Fruit fly (Drosophila melanogaster): Measurements from ENCODE around the gene dysf.
A peak's percentile ranks its signal among the peaks of the same experiment; 100 is the strongest.

Gene dysf

DNA sequence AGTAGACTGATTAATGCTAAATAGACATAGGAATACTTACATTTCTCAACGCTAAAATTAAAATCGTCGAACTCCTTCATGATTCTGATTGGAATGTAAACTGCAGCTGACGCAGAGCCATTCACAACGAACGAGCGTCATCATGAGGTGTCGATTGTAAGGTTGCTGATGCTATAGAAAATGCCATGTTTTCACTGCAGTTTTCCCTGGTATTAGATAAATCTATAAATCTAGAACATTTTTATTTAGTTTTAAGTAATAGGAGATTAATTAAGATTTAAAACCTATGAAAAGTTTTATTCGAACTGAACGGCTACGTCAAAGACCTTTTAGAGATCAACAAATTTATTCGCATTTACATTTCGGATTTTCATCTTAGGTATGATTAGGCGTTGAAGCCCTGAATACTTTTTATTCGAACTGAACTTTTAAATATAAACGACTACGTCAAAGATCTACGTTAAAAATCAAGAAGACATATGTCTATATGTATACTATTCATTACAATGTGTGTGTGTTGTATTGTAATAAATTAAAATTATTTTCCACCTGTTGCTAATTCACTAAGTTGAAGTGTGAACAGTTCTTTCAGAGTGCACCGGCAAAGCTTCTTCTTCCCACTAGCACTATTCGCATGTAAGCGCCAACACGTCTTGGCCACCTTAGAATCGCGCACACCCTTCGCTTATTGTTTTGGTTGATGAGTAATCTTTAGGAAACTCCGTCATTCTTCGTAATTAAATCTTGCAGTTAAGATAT lies 46.2 kb downstream of the dysf start, which contains the start of the genes Exo84 and Vps2 (continued):
- TF ChIP-seq Sox14 (GFP tag; optimal IDR thresholded peaks at IDR 0.05) (peak; percentile 48), Smox (GFP tag; optimal IDR thresholded peaks at IDR 0.05) (no peak), CG10669 (GFP tag; optimal IDR thresholded peaks at IDR 0.05) (no peak), CG31627 (GFP tag; optimal IDR thresholded peaks at IDR 0.05) (peak; percentile 63), cyc (GFP tag; optimal IDR thresholded peaks at IDR 0.05) (peak; percentile 46), CG16779 (tag; optimal IDR thresholded peaks at IDR 0.05) (no peak), CG32006 (GFP tag; optimal IDR thresholded peaks at IDR 0.05) (no peak), Eip75B (GFP tag; optimal IDR thresholded peaks at IDR 0.05) (no peak), svp (GFP tag) (no peak), Blimp-1 (GFP tag; optimal IDR thresholded peaks at IDR 0.05) (no peak), CG11902 (GFP tag; optimal IDR thresholded peaks at IDR 0.05) (peak; percentile 2), fd59A (GFP tag; optimal IDR thresholded peaks at IDR 0.05) (no peak), lz (GFP tag; optimal IDR thresholded peaks at IDR 0.05) (peak; percentile 60), net (GFP tag; optimal IDR thresholded peaks at IDR 0.05) (no peak), Lpt (GFP tag; optimal IDR thresholded peaks at IDR 0.05) (no peak), CG8319 (GFP tag; optimal IDR thresholded peaks at IDR 0.05) (no peak), CG10631 (GFP tag; optimal IDR thresholded peaks at IDR 0.05) (peak; percentile 73), CG11294 (GFP tag; IDR thresholded peaks at IDR 0.05) (no peak), Met (GFP tag; optimal IDR thresholded peaks at IDR 0.05) (no peak), pdm3 (GFP tag; optimal IDR thresholded peaks at IDR 0.05) (no peak), Hr39 (GFP tag; optimal IDR thresholded peaks at IDR 0.05) (peak; percentile 69), Hr4 (GFP tag; optimal IDR thresholded peaks at IDR 0.05) (no peak), CG9139 (GFP tag; optimal IDR thresholded peaks at IDR 0.05) (no peak), CG8119 (GFP tag; IDR thresholded peaks at IDR 0.05) (no peak), Sox102F (GFP tag; optimal IDR thresholded peaks at IDR 0.05) (no peak), CG6808 (GFP tag; optimal IDR thresholded peaks at IDR 0.05) (no peak), CG8632 (GFP tag; optimal IDR thresholded peaks at IDR 0.05) (no peak), Sox15 (GFP tag; optimal IDR thresholded peaks at IDR 0.05) (peak; percentile 73), eg (GFP tag; IDR thresholded peaks at IDR 0.05) (no peak), CG7368 (GFP tag; optimal IDR thresholded peaks at IDR 0.05) (no peak), CG6163 (GFP tag; IDR thresholded peaks at IDR 0.05) (no peak), dac (GFP tag; optimal IDR thresholded peaks at IDR 0.05) (no peak), vri (GFP tag; optimal IDR thresholded peaks at IDR 0.05) (no peak), CG6854 (GFP tag; optimal IDR thresholded peaks at IDR 0.05) (no peak), spab (GFP tag; optimal IDR thresholded peaks at IDR 0.05) (no peak), esn (GFP tag; optimal IDR thresholded peaks at IDR 0.05) (peak; percentile 67), CG4318 (GFP tag; optimal IDR thresholded peaks at IDR 0.05) (no peak), CG3919 (GFP tag; optimal IDR thresholded peaks at IDR 0.05) (no peak), topi (GFP tag; optimal IDR thresholded peaks at IDR 0.05) (peak; percentile 40), Ets96B (tag; optimal IDR thresholded peaks at IDR 0.05) (no peak)

DNA sequence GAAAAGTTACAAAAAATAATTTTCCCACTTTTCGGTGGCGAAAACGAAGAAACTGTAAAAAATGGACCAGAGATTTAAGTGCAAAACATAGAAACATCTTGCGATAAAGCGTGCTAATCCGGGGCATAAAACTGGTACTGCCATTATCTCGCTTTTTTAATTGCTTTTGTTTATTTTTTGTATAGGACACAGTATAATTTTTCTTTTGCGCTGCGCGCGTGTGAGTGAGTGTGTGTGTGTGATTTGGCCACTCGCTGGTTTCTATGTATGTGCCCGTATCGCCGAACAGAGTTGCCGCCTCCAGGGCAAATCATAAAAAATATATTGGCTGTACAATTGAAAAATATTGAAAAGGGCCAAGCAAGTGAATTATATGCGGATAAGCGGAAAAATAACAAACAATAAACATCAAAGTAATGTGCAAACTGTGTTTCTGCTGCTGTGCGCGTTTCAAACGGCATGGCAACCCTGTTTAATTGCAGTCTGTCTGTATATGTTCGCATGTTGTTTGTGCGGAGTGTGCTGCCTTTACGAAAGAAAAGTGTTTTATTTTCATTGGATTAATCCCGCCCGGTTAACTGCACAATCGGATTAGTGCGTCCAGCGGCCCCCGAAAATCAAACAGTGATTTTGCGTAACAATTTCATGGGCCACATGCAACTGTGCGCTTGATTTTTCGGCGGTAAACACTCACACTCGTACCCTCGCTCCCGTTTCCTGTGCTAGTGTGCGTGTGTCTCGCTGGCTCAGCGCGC lies 56.2 kb downstream of the dysf start:
- TF ChIP-seq dac (GFP tag; optimal IDR thresholded peaks at IDR 0.05) (peak; percentile 95), Hr39 (GFP tag; optimal IDR thresholded peaks at IDR 0.05) (peak; percentile 99), achi (GFP tag; optimal IDR thresholded peaks at IDR 0.05) (peak; percentile 97), spab (GFP tag; optimal IDR thresholded peaks at IDR 0.05) (peak; percentile 92), eg (GFP tag; IDR thresholded peaks at IDR 0.05) (peak; percentile 99), lz (GFP tag; optimal IDR thresholded peaks at IDR 0.05) (peak; percentile 98), CG8632 (GFP tag; optimal IDR thresholded peaks at IDR 0.05) (peak; percentile 97), Lpt (GFP tag; optimal IDR thresholded peaks at IDR 0.05) (peak; percentile 96), esn (GFP tag; optimal IDR thresholded peaks at IDR 0.05) (peak; percentile 98), svp (GFP tag) (peak; percentile 98), CG7368 (GFP tag; optimal IDR thresholded peaks at IDR 0.05) (peak; percentile 98), CG11762 (GFP tag; optimal IDR thresholded peaks at IDR 0.05; ENCODE audit: insufficient read depth) (peak; percentile 97), Gug (GFP tag; IDR thresholded peaks at IDR 0.05) (peak; percentile 98), topi (GFP tag; optimal IDR thresholded peaks at IDR 0.05) (peak; percentile 97), cyc (GFP tag; optimal IDR thresholded peaks at IDR 0.05) (peak; percentile 98), Hr38 (GFP tag; optimal IDR thresholded peaks at IDR 0.05) (peak; percentile 93), CG6163 (GFP tag; IDR thresholded peaks at IDR 0.05) (peak; percentile 99), Met (GFP tag; optimal IDR thresholded peaks at IDR 0.05) (peak; percentile 98), CG1621 (tag; optimal IDR thresholded peaks at IDR 0.05) (peak; percentile 96), Ets96B (tag; optimal IDR thresholded peaks at IDR 0.05) (peak; percentile 96), CG15336 (GFP tag; IDR thresholded peaks at IDR 0.05) (peak; percentile 97), CG3032 (tag; optimal IDR thresholded peaks at IDR 0.05) (peak; percentile 94), Sox14 (GFP tag; optimal IDR thresholded peaks at IDR 0.05) (peak; percentile 98)
